Worm (Caenorhabditis elegans) whole organism, L3 larva: ENCODE data around the gene C50B6.7.

ENCODE experiments used
- R02D3.7 ChIP-seq: fragments of 150-350 bp; optimal IDR thresholded peaks from 2 replicates; lab custom pipeline; 2014; ENCODE audit warnings: missing biosample characterization, missing genetic modification characterization
- ZK546.5 ChIP-seq: sonication (generic microtip); optimal IDR thresholded peaks from 2 replicates; lab custom pipeline; 2017; ENCODE audit warnings: missing biosample characterization, missing genetic modification characterization
- ama-1 ChIP-seq: fragments of 150-350 bp; optimal IDR thresholded peaks from 2 replicates; lab custom pipeline; 2018
- ceh-16 ChIP-seq: sonication (generic microtip); optimal IDR thresholded peaks from 2 replicates; lab custom pipeline; 2017; ENCODE audit warnings: missing biosample characterization, missing genetic modification characterization
- ceh-28 ChIP-seq: fragments of 150-350 bp; optimal IDR thresholded peaks from 2 replicates; lab custom pipeline; 2014; ENCODE audit warnings: missing biosample characterization, missing genetic modification reagents, missing genetic modification characterization
- ceh-82 ChIP-seq: fragments of 150-350 bp; optimal IDR thresholded peaks from 2 replicates; lab custom pipeline; 2014; ENCODE audit warnings: missing biosample characterization, missing genetic modification characterization
- ceh-9 ChIP-seq: sonication (generic microtip); optimal IDR thresholded peaks from 2 replicates; lab custom pipeline; 2018; ENCODE audit warnings: missing biosample characterization, missing genetic modification characterization
- daf-12 ChIP-seq: fragments of 150-350 bp; optimal IDR thresholded peaks from 2 replicates; lab custom pipeline; 2014; ENCODE audit warnings: missing biosample characterization, missing genetic modification reagents, missing genetic modification characterization
- egl-27 ChIP-seq: sonication (generic microtip); optimal IDR thresholded peaks from 4 replicates; lab custom pipeline; 2017; ENCODE audit warnings: missing biosample characterization, missing genetic modification reagents, missing genetic modification characterization
- elt-1 ChIP-seq: fragments of 150-350 bp; optimal IDR thresholded peaks from 2 replicates; lab custom pipeline; 2014; ENCODE audit warnings: missing biosample characterization, missing genetic modification characterization
- elt-2 ChIP-seq: sonication (generic microtip); optimal IDR thresholded peaks from 2 replicates; lab custom pipeline; 2016; ENCODE audit warnings: missing genetic modification reagents, mild to moderate bottlenecking, missing genetic modification characterization, missing compliant biosample characterization
- elt-3 ChIP-seq, 3 experiments: fragments of 150-350 bp in 1 of 3; sonication (generic microtip) in 2 of 3; optimal IDR thresholded peaks; 2 replicates in 2 of 3; 4 replicates in 1 of 3; lab custom pipeline; 2014 to 2017; ENCODE audit warnings: missing biosample characterization in 3 of 3, missing genetic modification characterization in 3 of 3
- fkh-10 ChIP-seq: sonication (generic microtip); optimal IDR thresholded peaks from 2 replicates; lab custom pipeline; 2017; ENCODE audit warnings: missing biosample characterization, missing genetic modification reagents, missing genetic modification characterization
- fkh-2 ChIP-seq: fragments of 150-350 bp; optimal IDR thresholded peaks from 2 replicates; lab custom pipeline; 2014; ENCODE audit warnings: missing biosample characterization, missing genetic modification reagents, missing genetic modification characterization
- jun-1 ChIP-seq: fragments of 150-350 bp; optimal IDR thresholded peaks from 2 replicates; lab custom pipeline; 2014; ENCODE audit warnings: missing biosample characterization, missing genetic modification reagents, missing genetic modification characterization
- lin-15B ChIP-seq: fragments of 150-350 bp; optimal IDR thresholded peaks from 2 replicates; lab custom pipeline; 2014; ENCODE audit warnings: missing biosample characterization, missing genetic modification characterization
- lin-39 ChIP-seq: fragments of 150-350 bp; optimal IDR thresholded peaks from 2 replicates; lab custom pipeline; 2018; ENCODE audit warnings: missing biosample characterization, missing genetic modification reagents, missing genetic modification characterization
- lsy-12 ChIP-seq: sonication (generic microtip); optimal IDR thresholded peaks from 2 replicates; lab custom pipeline; 2016; ENCODE audit warnings: mild to moderate bottlenecking, missing genetic modification characterization, missing compliant biosample characterization
- nfya-1 ChIP-seq: sonication (generic microtip); optimal IDR thresholded peaks from 2 replicates; lab custom pipeline; 2017; ENCODE audit warnings: missing genetic modification characterization, mild to moderate bottlenecking, missing compliant biosample characterization, antibody characterized with exemption, moderate library complexity; ENCODE audit not compliant: insufficient read depth
- nhr-11 ChIP-seq: fragments of 150-350 bp; optimal IDR thresholded peaks from 2 replicates; lab custom pipeline; 2014; ENCODE audit warnings: missing biosample characterization, missing genetic modification characterization
- nhr-12 ChIP-seq: fragments of 150-350 bp; optimal IDR thresholded peaks from 2 replicates; lab custom pipeline; 2014; ENCODE audit warnings: missing biosample characterization, missing genetic modification characterization
- nhr-23 ChIP-seq: fragments of 150-350 bp; optimal IDR thresholded peaks from 2 replicates; lab custom pipeline; 2014; ENCODE audit warnings: missing biosample characterization, missing genetic modification reagents, missing genetic modification characterization
- nhr-237 ChIP-seq: fragments of 150-350 bp; optimal IDR thresholded peaks from 2 replicates; lab custom pipeline; 2014; ENCODE audit warnings: missing biosample characterization, missing genetic modification characterization
- nhr-28 ChIP-seq: fragments of 150-350 bp; optimal IDR thresholded peaks from 2 replicates; lab custom pipeline; 2014; ENCODE audit warnings: missing biosample characterization, missing genetic modification characterization
- nhr-77 ChIP-seq: fragments of 150-350 bp; optimal IDR thresholded peaks from 2 replicates; lab custom pipeline; 2014; ENCODE audit warnings: missing biosample characterization, missing genetic modification characterization
- pqm-1 ChIP-seq: fragments of 150-350 bp; optimal IDR thresholded peaks from 2 replicates; lab custom pipeline; 2017; ENCODE audit warnings: missing biosample characterization, missing genetic modification characterization, inconsistent platforms
- skn-1 ChIP-seq: fragments of 150-350 bp; optimal IDR thresholded peaks from 2 replicates; lab custom pipeline; 2014; ENCODE audit warnings: missing biosample characterization, missing genetic modification characterization
- unc-62 ChIP-seq: fragments of 150-350 bp; sonication (generic microtip); optimal IDR thresholded peaks from 4 replicates; lab custom pipeline; 2014; ENCODE audit warnings: missing biosample characterization, missing genetic modification reagents, missing genetic modification characterization
- ztf-11 ChIP-seq: fragments of 150-350 bp; optimal IDR thresholded peaks from 2 replicates; lab custom pipeline; 2014; ENCODE audit warnings: missing biosample characterization, missing genetic modification characterization
- ztf-4 ChIP-seq: fragments of 150-350 bp; optimal IDR thresholded peaks from 2 replicates; lab custom pipeline; 2014; ENCODE audit warnings: missing biosample characterization, missing genetic modification characterization

The C50B6.7 gene

ce11 chrV:13301443-13301842 lies 23.3 kb downstream of the C50B6.7 start, which contains the start of gene ceh-79:
TSS of gene ceh-79 (plus strand) at chrV:13301833.
- TF ChIP-seq jun-1: no peak
- no peak for TF ChIP-seq egl-27 (tag; lab: Kevin White, UChicago)
- peak; percentile 57 for TF ChIP-seq elt-2 (tag; lab: Kevin White, UChicago)

- TF ChIP-seq R02D3.7 (tag; lab: Kevin White, UChicago) (no peak), ceh-16 (tag; lab: Kevin White, UChicago) (no peak), daf-12 (no peak), skn-1 (no peak), nhr-28 (tag; lab: Kevin White, UChicago) (no peak), nhr-77 (tag; lab: Kevin White, UChicago) (no peak), nhr-23 (tag; lab: Kevin White, UChicago) (no peak), ZK546.5 (no peak), ztf-11 (tag; lab: Kevin White, UChicago) (no peak), jun-1 (no peak)
- TF ChIP-seq, all 47 proteins: peak for 0
These were observed 24.3 kb downstream of the C50B6.7 start for ce11 chrV:13300492-13300891.

ce11 chrV:13299398-13299797 lies 25.4 kb downstream of the C50B6.7 start:
- TF ChIP-seq ztf-11 (tag; lab: Kevin White, UChicago): no peak
- no peak for TF ChIP-seq pqm-1 (tag; lab: Kevin White, UChicago)
- TF ChIP-seq nfya-1: no peak
- no peak for TF ChIP-seq ztf-4 (tag; lab: Kevin White, UChicago)

- TF ChIP-seq R02D3.7 (tag; lab: Kevin White, UChicago): no peak
- no peak for TF ChIP-seq nhr-237 (tag; lab: Kevin White, UChicago)
- TF ChIP-seq fkh-10 (GFP tag; lab: Kevin White, UChicago): no peak
- no peak for TF ChIP-seq ceh-82 (tag; lab: Kevin White, UChicago)
- TF ChIP-seq pqm-1 (tag; lab: Kevin White, UChicago): no peak
- TF ChIP-seq ztf-11 (tag; lab: Kevin White, UChicago): no peak
- TF ChIP-seq unc-62 (GFP tag; lab: Kevin White, UChicago): no peak
- no peak for TF ChIP-seq ztf-4 (tag; lab: Kevin White, UChicago)
- TF ChIP-seq, all 47 proteins: peak for 0
These were observed 26.1 kb downstream of the C50B6.7 start for ce11 chrV:13298706-13299105.

ce11 chrV:13297220-13297619 lies 27.6 kb downstream of the C50B6.7 start, which contains the start of gene C26E1.1:
TSS of gene C26E1.1 (plus strand) at chrV:13297520.
- no peak for TF ChIP-seq ztf-4 (tag; lab: Kevin White, UChicago)
- no peak for TF ChIP-seq daf-12
- no peak for TF ChIP-seq ama-1 (lab: Kevin White, UChicago)
- TF ChIP-seq ceh-82 (tag; lab: Kevin White, UChicago): no peak
- TF ChIP-seq fkh-2 (tag; lab: Kevin White, UChicago): no peak
- no peak for TF ChIP-seq nhr-28 (tag; lab: Kevin White, UChicago)
- TF ChIP-seq lsy-12 (tag; lab: Kevin White, UChicago): no peak

- TF ChIP-seq nhr-11: no peak
- TF ChIP-seq nfya-1: peak; percentile 30
- no peak for TF ChIP-seq elt-2 (tag; lab: Kevin White, UChicago)
- no peak for TF ChIP-seq nhr-237 (tag; lab: Kevin White, UChicago)
- TF ChIP-seq, all 47 proteins: peak for 1
These were observed 28.9 kb downstream of the C50B6.7 start, which contains the start of gene uig-1 for ce11 chrV:13295859-13296258. TSS of gene uig-1 (minus strand) at chrV:13295978.

ce11 chrV:13294507-13294906 lies 30.3 kb downstream of the C50B6.7 start:
- TF ChIP-seq nhr-28 (tag; lab: Kevin White, UChicago) (no peak), elt-3 (tag; optimal IDR thresholded peaks at IDR 0.05; lab: Kevin White, UChicago) (no peak), lin-15B (tag; lab: Kevin White, UChicago) (no peak), nhr-12 (tag; lab: Kevin White, UChicago) (no peak), ceh-28 (no peak), ceh-82 (tag; lab: Kevin White, UChicago) (no peak), elt-1 (tag; lab: Kevin White, UChicago) (no peak), lin-39 (tag; lab: Kevin White, UChicago) (no peak), egl-27 (tag; lab: Kevin White, UChicago) (no peak), ama-1 (lab: Kevin White, UChicago) (no peak), nfya-1 (no peak), nhr-23 (tag; lab: Kevin White, UChicago) (no peak), ceh-9 (no peak)
